Worm (Caenorhabditis elegans) whole organism, L1 larva: ENCODE results near the gene pigc-1.
"Not testable (repeated sequence)": the region's sequence is repeated elsewhere in the genome, so short reads cannot be mapped to it uniquely, and the experiment has no call there.

Experiments used
- F16B12.6 ChIP-seq: fragments of 150-350 bp; optimal IDR thresholded peaks from 2 replicates; lab custom pipeline; 2014; ENCODE audit warnings: missing biosample characterization, missing genetic modification characterization
- aly-2 ChIP-seq: fragments of 150-350 bp; optimal IDR thresholded peaks from 2 replicates; lab custom pipeline; 2014; ENCODE audit warnings: missing biosample characterization, missing genetic modification characterization
- elt-2 ChIP-seq: sonication (generic microtip); optimal IDR thresholded peaks from 2 replicates; lab custom pipeline; 2016; ENCODE audit warnings: missing genetic modification characterization, mild to moderate bottlenecking, inconsistent platforms, missing compliant biosample characterization, missing genetic modification reagents
- grh-1 ChIP-seq: fragments of 200-800 bp; sonication (Bioruptor generic); IDR thresholded peaks from 2 replicates; pipeline ENCODE4 v1.3.6; 2022; ENCODE audit warnings: missing genetic modification reagents, missing genetic modification characterization, missing compliant biosample characterization
- lin-39 ChIP-seq: fragments of 150-350 bp; optimal IDR thresholded peaks from 2 replicates; lab custom pipeline; 2014; ENCODE audit warnings: missing biosample characterization, missing genetic modification reagents, missing genetic modification characterization
- lsy-2 ChIP-seq, 2 experiments: fragments of 150-350 bp; optimal IDR thresholded peaks; 2 replicates each; lab custom pipeline; 2014; ENCODE audit warnings: missing biosample characterization in 2 of 2, missing genetic modification characterization in 2 of 2
- nhr-90 ChIP-seq: sonication (generic microtip); optimal IDR thresholded peaks from 2 replicates; lab custom pipeline; 2016; ENCODE audit warnings: mild to moderate bottlenecking, missing genetic modification characterization, missing compliant biosample characterization; ENCODE audit not compliant: poor library complexity
- sox-4 ChIP-seq: sonication (generic microtip); optimal IDR thresholded peaks from 2 replicates; lab custom pipeline; 2016; ENCODE audit warnings: missing genetic modification characterization, missing compliant biosample characterization
- unc-62 ChIP-seq: fragments of 150-350 bp; optimal IDR thresholded peaks from 2 replicates; lab custom pipeline; 2014; ENCODE audit warnings: missing biosample characterization, missing genetic modification reagents, missing genetic modification characterization
- vab-15 ChIP-seq: sonication (generic microtip); optimal IDR thresholded peaks from 2 replicates; lab custom pipeline; 2017; ENCODE audit warnings: missing genotype, mild to moderate bottlenecking, missing genetic modification characterization, missing compliant biosample characterization

ce11 chrIV:9312827-9313226 is 30.1 kb downstream of the pigc-1 start, which contains the start of gene F49C12.7:
- TF ChIP-seq elt-2 (tag; lab: Kevin White, UChicago); grh-1 (GFP tag; lab: Robert Waterston, UW); F16B12.6 (tag; lab: Kevin White, UChicago); nhr-90 (tag; lab: Kevin White, UChicago); unc-62; vab-15 (tag; lab: Kevin White, UChicago); sox-4 (tag; lab: Kevin White, UChicago); aly-2 (tag; lab: Kevin White, UChicago); lsy-2 (tag; optimal IDR thresholded peaks at IDR 0.05; lab: Kevin White, UChicago); lin-39 (tag; lab: Kevin White, UChicago): not testable (repeated sequence)
